Fruit fly (Drosophila melanogaster) whole organism, prepupa: ENCODE data around the gene Bka.

Experiments used
- Blimp-1 ChIP-seq: fragments of 200-800 bp; sonication (Bioruptor generic); optimal IDR thresholded peaks from 3 replicates; lab custom pipeline; 2017; ENCODE audit warnings: missing biosample characterization, missing genetic modification characterization, mild to moderate bottlenecking, moderate library complexity, missing genetic modification reagents
- CG11294 ChIP-seq: fragments of 200-800 bp; sonication (Bioruptor generic); IDR thresholded peaks from 2 replicates; pipeline ENCODE4 v1.3.6; 2022; ENCODE audit warnings: missing biosample characterization, missing genetic modification characterization
- CG1621 ChIP-seq: fragments of 200-800 bp; sonication (Bioruptor generic); optimal IDR thresholded peaks from 3 replicates; lab custom pipeline; 2018; ENCODE audit warnings: missing biosample characterization, mild to moderate bottlenecking, missing genetic modification characterization
- CG8119 ChIP-seq: fragments of 200-800 bp; sonication (Bioruptor generic); IDR thresholded peaks from 3 replicates; pipeline ENCODE4 v1.3.6; 2022; ENCODE audit warnings: missing biosample characterization, missing genetic modification characterization
- CG9139 ChIP-seq: fragments of 200-800 bp; sonication (Bioruptor generic); optimal IDR thresholded peaks from 3 replicates; lab custom pipeline; 2017; ENCODE audit warnings: missing biosample characterization, mild to moderate bottlenecking, missing genetic modification characterization
- Sox102F ChIP-seq: fragments of 200-800 bp; sonication (Bioruptor generic); optimal IDR thresholded peaks from 2 replicates; lab custom pipeline; 2016; ENCODE audit warnings: missing biosample characterization, mild to moderate bottlenecking, missing genetic modification characterization
- Sox15 ChIP-seq: fragments of 200-800 bp; sonication (Bioruptor generic); optimal IDR thresholded peaks from 3 replicates; lab custom pipeline; 2016; ENCODE audit warnings: missing biosample characterization, missing genetic modification characterization
- achi ChIP-seq: fragments of 200-800 bp; sonication (Bioruptor generic); optimal IDR thresholded peaks from 3 replicates; lab custom pipeline; 2016; ENCODE audit warnings: missing biosample characterization, missing genetic modification characterization

dm6 chr2L:9893183-9893582, 1.9 kb upstream of the Bka start, which contains the start of gene mtDNA-helicase:
- TF ChIP-seq CG1621 (tag; lab: Kevin White, UChicago), result no peak
- no peak for TF ChIP-seq Sox102F (GFP tag; lab: Kevin White, UChicago)
- TF ChIP-seq CG9139 (GFP tag; lab: Kevin White, UChicago), result no peak
- TF ChIP-seq Blimp-1 (GFP tag; lab: Kevin White, UChicago), result no peak
- no peak for TF ChIP-seq Sox15
- no peak for TF ChIP-seq achi
- TF ChIP-seq CG11294 (GFP tag; lab: Robert Waterston, UW), result no peak
- no peak for TF ChIP-seq CG8119 (GFP tag; lab: Robert Waterston, UW)
